Fruit fly (Drosophila melanogaster): Measurements from ENCODE around the gene CG14238.

CG14238 gene

dm6 chr3R:26502072-26502471, 44.0 kb downstream of the CG14238 start (continued):
- TF ChIP-seq CG32006 (GFP tag; optimal IDR thresholded peaks at IDR 0.05): peak; percentile 61
- TF ChIP-seq CG11294 (GFP tag; IDR thresholded peaks at IDR 0.05): no peak
- no peak for TF ChIP-seq dac (GFP tag; optimal IDR thresholded peaks at IDR 0.05)
- TF ChIP-seq svp (GFP tag): no peak
- TF ChIP-seq ss (GFP tag; optimal IDR thresholded peaks at IDR 0.05): peak in 1 of 2 experiments; percentile 5
- no peak for TF ChIP-seq CG3919 (GFP tag; optimal IDR thresholded peaks at IDR 0.05)
- TF ChIP-seq Eip93F (GFP tag; optimal IDR thresholded peaks at IDR 0.05): no peak
- no peak for TF ChIP-seq lz (GFP tag; optimal IDR thresholded peaks at IDR 0.05)
- TF ChIP-seq CG10669 (GFP tag; optimal IDR thresholded peaks at IDR 0.05): no peak
- TF ChIP-seq CG10631 (GFP tag; optimal IDR thresholded peaks at IDR 0.05): peak; percentile 51
- TF ChIP-seq Ets21C (GFP tag; optimal IDR thresholded peaks at IDR 0.05): no peak
- no peak for TF ChIP-seq Smox (GFP tag; optimal IDR thresholded peaks at IDR 0.05)
- no peak for TF ChIP-seq fd85E (GFP tag; optimal IDR thresholded peaks at IDR 0.05)
- TF ChIP-seq CG4318 (GFP tag; optimal IDR thresholded peaks at IDR 0.05): peak; percentile 26

DNA sequence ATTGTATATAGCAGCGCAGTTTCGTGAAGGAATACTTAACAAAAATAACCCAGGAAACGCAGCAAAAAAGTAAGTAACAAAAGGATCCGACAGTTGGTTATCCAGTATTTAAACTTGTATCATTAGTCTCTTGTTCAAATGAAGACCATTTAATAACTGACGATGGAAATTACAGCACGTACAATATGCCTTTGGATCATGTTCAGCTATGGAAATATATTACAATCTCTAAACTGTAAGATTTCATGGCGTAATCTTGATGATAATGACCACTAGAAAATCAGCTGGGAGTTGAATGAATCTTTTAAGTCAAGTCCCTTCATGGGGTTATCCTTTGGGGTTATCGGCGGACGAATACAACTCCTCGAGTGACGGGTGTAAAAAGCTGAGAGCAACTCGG, 44.9 kb downstream of the CG14238 start:
- TF ChIP-seq CG10669 (GFP tag; optimal IDR thresholded peaks at IDR 0.05): peak; percentile 23
- TF ChIP-seq CG6854 (GFP tag; optimal IDR thresholded peaks at IDR 0.05): no peak
- TF ChIP-seq fd85E (GFP tag; optimal IDR thresholded peaks at IDR 0.05): no peak
- TF ChIP-seq acj6 (GFP tag; optimal IDR thresholded peaks at IDR 0.05): peak; percentile 37
- peak; percentile 38 for TF ChIP-seq CG10631 (GFP tag; optimal IDR thresholded peaks at IDR 0.05)
- peak; percentile 6 for TF ChIP-seq Eip75B (GFP tag; optimal IDR thresholded peaks at IDR 0.05)
- TF ChIP-seq CG3919 (GFP tag; optimal IDR thresholded peaks at IDR 0.05): peak; percentile 36
- peak; percentile 2 for TF ChIP-seq Sox102F (GFP tag; optimal IDR thresholded peaks at IDR 0.05)
- peak; percentile 39 for TF ChIP-seq CG32006 (GFP tag; optimal IDR thresholded peaks at IDR 0.05)
- TF ChIP-seq OdsH (GFP tag; optimal IDR thresholded peaks at IDR 0.05): peak; percentile 14
- peak; percentile 12 for TF ChIP-seq Sox14 (GFP tag; optimal IDR thresholded peaks at IDR 0.05)
- TF ChIP-seq salr (GFP tag; optimal IDR thresholded peaks at IDR 0.05): peak in 1 of 2 experiments; percentile 17
- TF ChIP-seq svp (GFP tag): no peak
- TF ChIP-seq pdm3 (GFP tag; optimal IDR thresholded peaks at IDR 0.05): peak; percentile 23
- TF ChIP-seq cyc (GFP tag; optimal IDR thresholded peaks at IDR 0.05): no peak
- TF ChIP-seq Eip78C (GFP tag): peak; percentile 74
- TF ChIP-seq fkh (GFP tag; optimal IDR thresholded peaks at IDR 0.05): no peak
- TF ChIP-seq fd59A (GFP tag; optimal IDR thresholded peaks at IDR 0.05): peak; percentile 22
- peak; percentile 27 for TF ChIP-seq Ets96B (tag; optimal IDR thresholded peaks at IDR 0.05)
- peak in 1 of 2 experiments; percentile 17 for TF ChIP-seq ss (GFP tag; optimal IDR thresholded peaks at IDR 0.05)
- no peak for TF ChIP-seq CG16779 (tag; optimal IDR thresholded peaks at IDR 0.05)
- no peak for TF ChIP-seq CG6792 (GFP tag; optimal IDR thresholded peaks at IDR 0.05)
- TF ChIP-seq Hr39 (GFP tag; optimal IDR thresholded peaks at IDR 0.05): peak; percentile 8
- peak; percentile 9 for TF ChIP-seq CG31627 (GFP tag; optimal IDR thresholded peaks at IDR 0.05)
- no peak for TF ChIP-seq Met (GFP tag; optimal IDR thresholded peaks at IDR 0.05)

- TF ChIP-seq ss (GFP tag; optimal IDR thresholded peaks at IDR 0.05): no peak
- no peak for TF ChIP-seq pdm3 (GFP tag; optimal IDR thresholded peaks at IDR 0.05)
- no peak for TF ChIP-seq salr (GFP tag; optimal IDR thresholded peaks at IDR 0.05)
- no peak for TF ChIP-seq CG6276 (GFP tag; optimal IDR thresholded peaks at IDR 0.05)
- TF ChIP-seq Eip93F (GFP tag; optimal IDR thresholded peaks at IDR 0.05): no peak
- no peak for TF ChIP-seq CG6792 (GFP tag; optimal IDR thresholded peaks at IDR 0.05)
These were observed 45.3 kb downstream of the CG14238 start for dm6 chr3R:26503317-26503716.

DNA sequence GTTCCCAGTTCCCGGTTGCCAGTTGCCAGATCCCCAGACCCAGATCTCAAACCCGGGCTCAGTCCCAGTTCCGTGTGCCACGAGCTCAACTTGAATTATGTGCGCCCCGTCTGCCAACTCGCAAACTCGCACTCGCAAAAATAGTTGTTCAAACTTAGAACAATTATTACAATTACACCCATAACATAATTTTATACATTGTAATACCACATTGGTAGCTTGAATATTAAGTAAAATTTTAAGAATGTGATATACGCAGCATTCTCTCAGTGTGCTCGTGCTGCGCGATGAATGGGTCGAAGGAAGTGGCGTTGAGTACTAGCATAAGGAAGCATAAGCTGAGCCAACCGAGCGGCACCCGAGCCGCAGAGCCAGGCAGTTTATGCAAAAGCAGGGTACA, 49.8 kb downstream of the CG14238 start:
- TF ChIP-seq Sox102F (GFP tag; optimal IDR thresholded peaks at IDR 0.05) (peak; percentile 76), CG6808 (GFP tag; optimal IDR thresholded peaks at IDR 0.05) (peak; percentile 48), CG1621 (tag; optimal IDR thresholded peaks at IDR 0.05) (peak; percentile 59), Hr38 (GFP tag; optimal IDR thresholded peaks at IDR 0.05) (no peak), salr (GFP tag; optimal IDR thresholded peaks at IDR 0.05) (peak; percentile 37 to 52), svp (GFP tag) (peak; percentile 88), CG8319 (GFP tag; optimal IDR thresholded peaks at IDR 0.05) (no peak), ss (GFP tag; optimal IDR thresholded peaks at IDR 0.05) (peak; percentile 63 to 67), lz (GFP tag; optimal IDR thresholded peaks at IDR 0.05) (peak; percentile 65), topi (GFP tag; optimal IDR thresholded peaks at IDR 0.05) (peak; percentile 71), achi (GFP tag; optimal IDR thresholded peaks at IDR 0.05) (peak; percentile 55), CG11294 (GFP tag; IDR thresholded peaks at IDR 0.05) (no peak), vri (GFP tag; optimal IDR thresholded peaks at IDR 0.05) (peak; percentile 77), Ets96B (tag; optimal IDR thresholded peaks at IDR 0.05) (peak; percentile 72), CG4318 (GFP tag; optimal IDR thresholded peaks at IDR 0.05) (peak; percentile 36), Sox14 (GFP tag; optimal IDR thresholded peaks at IDR 0.05) (peak; percentile 71), CG7368 (GFP tag; optimal IDR thresholded peaks at IDR 0.05) (peak; percentile 32), Eip75B (GFP tag; optimal IDR thresholded peaks at IDR 0.05) (peak; percentile 62), Hr4 (GFP tag; optimal IDR thresholded peaks at IDR 0.05) (peak; percentile 31), CG10631 (GFP tag; optimal IDR thresholded peaks at IDR 0.05) (peak; percentile 56), CG31627 (GFP tag; optimal IDR thresholded peaks at IDR 0.05) (peak; percentile 73), CG6276 (GFP tag; optimal IDR thresholded peaks at IDR 0.05) (no peak), Sox15 (GFP tag; optimal IDR thresholded peaks at IDR 0.05) (peak; percentile 0), CG3919 (GFP tag; optimal IDR thresholded peaks at IDR 0.05) (peak; percentile 68), CG16779 (tag; optimal IDR thresholded peaks at IDR 0.05) (no peak), Lpt (GFP tag; optimal IDR thresholded peaks at IDR 0.05) (peak; percentile 20)
